Worm (Caenorhabditis elegans) whole organism, L1 larva: ENCODE results near the gene bmy-1.

Experiments
- C16A3.4 ChIP-seq: fragments of 150-350 bp; optimal IDR thresholded peaks from 2 replicates; lab custom pipeline; 2014; ENCODE audit warnings: missing biosample characterization, missing genetic modification characterization
- C34B4.2 ChIP-seq: sonication (generic microtip); optimal IDR thresholded peaks from 2 replicates; lab custom pipeline; 2017; ENCODE audit warnings: mild to moderate bottlenecking, missing genetic modification characterization, missing compliant biosample characterization
- F16B12.6 ChIP-seq: fragments of 150-350 bp; optimal IDR thresholded peaks from 2 replicates; lab custom pipeline; 2014; ENCODE audit warnings: missing biosample characterization, missing genetic modification characterization
- aha-1 ChIP-seq: fragments of 150-350 bp; optimal IDR thresholded peaks from 2 replicates; lab custom pipeline; 2014; ENCODE audit warnings: missing biosample characterization, missing genetic modification characterization
- ama-1 ChIP-seq: fragments of 150-350 bp; optimal IDR thresholded peaks from 2 replicates; lab custom pipeline; 2014
- blmp-1 ChIP-seq: fragments of 150-350 bp; optimal IDR thresholded peaks from 2 replicates; lab custom pipeline; 2014; ENCODE audit warnings: missing biosample characterization, missing genetic modification characterization
- ceh-88 ChIP-seq: fragments of 200-800 bp; sonication (Bioruptor generic); IDR thresholded peaks from 2 replicates; pipeline ENCODE4 v1.3.6; 2022; ENCODE audit warnings: missing genetic modification characterization, missing compliant biosample characterization
- efl-1 ChIP-seq, 4 experiments: fragments of 150-350 bp; optimal IDR thresholded peaks in 3 of 4; peaks in 1 of 4; 1 replicate in 1 of 4; 2 replicates in 3 of 4; lab custom pipeline; 2014; ENCODE audit warnings: missing biosample characterization in 2 of 4, missing genetic modification characterization in 2 of 4, missing genetic modification reagents in 2 of 4
- efl-3 ChIP-seq: fragments of 200-800 bp; sonication (Bioruptor generic); optimal IDR thresholded peaks from 2 replicates; lab custom pipeline; 2018; ENCODE audit warnings: mild to moderate bottlenecking, missing genetic modification characterization, missing compliant biosample characterization
- elt-2 ChIP-seq: sonication (generic microtip); optimal IDR thresholded peaks from 2 replicates; lab custom pipeline; 2016; ENCODE audit warnings: missing genetic modification characterization, mild to moderate bottlenecking, inconsistent platforms, missing compliant biosample characterization, missing genetic modification reagents
- ets-5 ChIP-seq: fragments of 200-800 bp; sonication (Bioruptor generic); IDR thresholded peaks from 2 replicates; pipeline ENCODE4 v1.3.6; 2022; ENCODE audit warnings: missing genetic modification characterization, missing compliant biosample characterization
- fkh-8 ChIP-seq: sonication (generic microtip); optimal IDR thresholded peaks from 2 replicates; lab custom pipeline; 2016; ENCODE audit warnings: mild to moderate bottlenecking, missing genetic modification characterization, missing compliant biosample characterization
- fos-1 ChIP-seq: fragments of 150-350 bp; optimal IDR thresholded peaks from 2 replicates; lab custom pipeline; 2014; ENCODE audit warnings: missing biosample characterization, missing genetic modification characterization
- grh-1 ChIP-seq: fragments of 200-800 bp; sonication (Bioruptor generic); IDR thresholded peaks from 2 replicates; pipeline ENCODE4 v1.3.6; 2022; ENCODE audit warnings: missing genetic modification reagents, missing genetic modification characterization, missing compliant biosample characterization
- hlh-4 ChIP-seq: sonication (generic microtip); optimal IDR thresholded peaks from 2 replicates; lab custom pipeline; 2016; ENCODE audit warnings: mild to moderate bottlenecking, missing genetic modification characterization, missing compliant biosample characterization
- hpl-2 ChIP-seq: fragments of 150-350 bp; optimal IDR thresholded peaks from 2 replicates; lab custom pipeline; 2014; ENCODE audit warnings: missing biosample characterization, missing genetic modification reagents, missing genetic modification characterization
- irx-1 ChIP-seq: sonication (generic microtip); optimal IDR thresholded peaks from 2 replicates; lab custom pipeline; 2016; ENCODE audit warnings: missing genetic modification characterization, missing compliant biosample characterization
- isw-1 ChIP-seq: fragments of 200-800 bp; sonication (Bioruptor generic); IDR thresholded peaks from 2 replicates; pipeline ENCODE4 v1.3.6; 2022; ENCODE audit warnings: missing genetic modification characterization, missing compliant biosample characterization
- lin-13 ChIP-seq: fragments of 150-350 bp; optimal IDR thresholded peaks from 2 replicates; lab custom pipeline; 2014; ENCODE audit warnings: missing biosample characterization, missing genetic modification reagents, missing genetic modification characterization
- lin-15B ChIP-seq: fragments of 150-350 bp; sonication (generic microtip); optimal IDR thresholded peaks from 3 replicates; lab custom pipeline; 2014; ENCODE audit warnings: missing biosample characterization, missing genetic modification characterization
- lsy-2 ChIP-seq, 2 experiments: fragments of 150-350 bp; optimal IDR thresholded peaks; 2 replicates each; lab custom pipeline; 2014; ENCODE audit warnings: missing biosample characterization in 2 of 2, missing genetic modification characterization in 2 of 2
- mdl-1 ChIP-seq, 2 experiments: fragments of 150-350 bp; optimal IDR thresholded peaks; 2 replicates each; lab custom pipeline; 2014 to 2017; ENCODE audit warnings: missing biosample characterization in 2 of 2, missing genetic modification characterization in 2 of 2, inconsistent platforms in 1 of 2
- mep-1 ChIP-seq: fragments of 150-350 bp; optimal IDR thresholded peaks from 2 replicates; lab custom pipeline; 2014; ENCODE audit warnings: missing biosample characterization, missing genetic modification characterization
- nhr-12 ChIP-seq: sonication (generic microtip); optimal IDR thresholded peaks from 2 replicates; lab custom pipeline; 2017; ENCODE audit warnings: missing biosample characterization, missing genetic modification characterization
- nhr-20 ChIP-seq: sonication (generic microtip); optimal IDR thresholded peaks from 2 replicates; lab custom pipeline; 2016; ENCODE audit warnings: mild to moderate bottlenecking, missing genetic modification characterization, missing compliant biosample characterization
- nhr-28 ChIP-seq: fragments of 150-350 bp; optimal IDR thresholded peaks from 2 replicates; lab custom pipeline; 2014; ENCODE audit warnings: missing biosample characterization, missing genetic modification characterization
- nhr-71 ChIP-seq: sonication (generic microtip); optimal IDR thresholded peaks from 2 replicates; lab custom pipeline; 2016; ENCODE audit warnings: mild to moderate bottlenecking, missing genetic modification characterization, moderate library complexity, missing compliant biosample characterization
- nhr-77 ChIP-seq: fragments of 150-350 bp; optimal IDR thresholded peaks from 2 replicates; lab custom pipeline; 2014; ENCODE audit warnings: missing biosample characterization, missing genetic modification characterization
- nhr-84 ChIP-seq: sonication (generic microtip); optimal IDR thresholded peaks from 2 replicates; lab custom pipeline; 2017; ENCODE audit warnings: missing biosample characterization, missing genetic modification characterization
- pax-3 ChIP-seq: fragments of 200-800 bp; sonication (Bioruptor generic); optimal IDR thresholded peaks from 2 replicates; lab custom pipeline; 2018; ENCODE audit warnings: mild to moderate bottlenecking, missing genetic modification characterization, moderate library complexity, missing compliant biosample characterization
- snpc-4 ChIP-seq: fragments of 150-350 bp; optimal IDR thresholded peaks from 2 replicates; lab custom pipeline; 2014; ENCODE audit warnings: missing biosample characterization, missing genetic modification characterization
- tbx-2 ChIP-seq: sonication (generic microtip); optimal IDR thresholded peaks from 2 replicates; lab custom pipeline; 2016; ENCODE audit warnings: missing genetic modification characterization, missing compliant biosample characterization
- tlp-1 ChIP-seq: fragments of 150-350 bp; optimal IDR thresholded peaks from 2 replicates; lab custom pipeline; 2014; ENCODE audit warnings: missing biosample characterization, missing genetic modification characterization
- unc-30 ChIP-seq: sonication (generic microtip); optimal IDR thresholded peaks from 2 replicates; lab custom pipeline; 2017; ENCODE audit warnings: missing biosample characterization, missing genetic modification characterization
- unc-98 ChIP-seq: fragments of 200-800 bp; sonication (Bioruptor generic); IDR thresholded peaks from 2 replicates; pipeline ENCODE4 v1.3.6; 2022; ENCODE audit warnings: missing genetic modification characterization, missing compliant biosample characterization
- vab-15 ChIP-seq: sonication (generic microtip); optimal IDR thresholded peaks from 2 replicates; lab custom pipeline; 2017; ENCODE audit warnings: missing genotype, mild to moderate bottlenecking, missing genetic modification characterization, missing compliant biosample characterization
- zip-4 ChIP-seq: fragments of 200-800 bp; sonication (Bioruptor generic); optimal IDR thresholded peaks from 2 replicates; lab custom pipeline; 2018; ENCODE audit warnings: mild to moderate bottlenecking, missing genetic modification characterization, moderate library complexity, missing compliant biosample characterization

bmy-1 gene

ce11 chrII:5373275-5374047 is 15.0 kb downstream of the bmy-1 start, which contains the start of the genes agt-2 and F09E5.3 (continued):
- peak; percentile 86 for TF ChIP-seq isw-1 (GFP tag; lab: Robert Waterston, UW)
- TF ChIP-seq ets-5 (GFP tag; lab: Robert Waterston, UW): no peak

DNA sequence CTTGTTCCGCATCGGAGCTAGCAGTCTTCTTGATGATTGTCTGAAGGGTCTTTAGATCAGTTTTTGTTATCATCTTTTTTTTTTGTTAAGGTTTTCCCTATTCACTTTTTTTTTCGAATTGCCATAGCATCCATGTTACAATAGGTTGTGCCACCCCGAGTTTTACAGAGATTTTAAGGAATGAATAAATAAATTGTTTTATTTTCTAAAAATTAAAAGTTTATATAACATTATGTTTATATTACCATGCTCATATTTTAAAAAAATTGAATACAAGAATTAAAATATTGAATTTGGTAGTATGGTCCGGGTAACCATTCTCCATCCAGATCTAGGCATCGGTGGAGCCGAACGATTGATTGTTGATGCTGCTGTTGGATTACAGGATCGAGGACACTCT is 16.5 kb downstream of the bmy-1 start, which contains the start of gene algn-2:
algn-2 (plus strand) TSS at position 301 of the 400 bp plus-strand sequence.
- no peak for TF ChIP-seq aha-1 (tag; lab: Kevin White, UChicago)
- TF ChIP-seq elt-2 (tag; lab: Kevin White, UChicago): peak; percentile 14
- TF ChIP-seq, all 84 proteins: peak for 1

DNA sequence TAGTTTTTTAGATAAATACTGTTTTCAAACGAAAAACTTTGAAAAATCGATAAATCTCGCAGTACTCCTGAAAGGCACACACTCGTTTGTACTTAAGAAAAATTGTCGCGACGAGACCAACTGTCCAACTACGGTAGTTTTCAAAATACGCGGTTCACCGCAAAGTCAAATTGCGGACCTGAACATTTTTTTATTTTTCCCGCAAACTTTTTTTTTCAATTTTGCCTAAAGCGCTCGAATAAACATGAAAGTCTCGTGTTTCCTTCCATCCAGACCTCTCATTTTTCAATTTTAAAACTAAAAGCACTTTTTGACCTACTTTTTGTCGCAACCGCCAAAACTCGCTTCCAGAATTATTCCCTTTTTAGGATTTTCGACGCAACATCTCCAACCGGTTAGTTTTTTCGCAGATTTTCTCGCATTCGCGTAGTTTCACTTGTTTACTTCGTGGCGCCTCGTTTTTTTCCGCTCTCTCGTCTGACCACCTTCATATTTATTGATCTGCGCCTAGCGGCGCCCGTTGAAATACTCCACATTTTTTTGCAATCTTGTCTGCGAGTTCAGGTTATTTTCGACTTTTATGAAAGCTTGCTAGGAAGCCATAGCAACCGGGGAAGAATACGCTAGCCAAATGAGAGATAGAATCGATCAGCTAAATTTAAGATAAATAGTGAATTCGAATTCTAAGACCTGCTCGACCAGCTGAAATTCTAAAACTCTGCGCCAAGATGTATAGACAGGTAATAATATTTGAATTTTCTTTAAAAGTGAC is 19.2 kb downstream of the bmy-1 start, which contains the start of gene prdx-2:
prdx-2 (plus strand) TSS at position 729 of the 772 bp plus-strand sequence.
- TF ChIP-seq nhr-71 (tag; lab: Kevin White, UChicago) (no peak), unc-98 (GFP tag; lab: Robert Waterston, UW) (no peak), elt-2 (tag; lab: Kevin White, UChicago) (no peak), zip-4 (GFP tag; lab: Kevin White, UChicago) (no peak), nhr-12 (no peak), lin-15B (no peak), grh-1 (GFP tag; lab: Robert Waterston, UW) (no peak), irx-1 (tag; lab: Kevin White, UChicago) (no peak), C34B4.2 (tag; lab: Kevin White, UChicago) (no peak), C16A3.4 (no peak), isw-1 (GFP tag; lab: Robert Waterston, UW) (no peak), fos-1 (tag; lab: Kevin White, UChicago) (no peak), efl-3 (GFP tag; lab: Kevin White, UChicago) (no peak), ceh-88 (GFP tag; lab: Robert Waterston, UW) (no peak), lsy-2 (tag; optimal IDR thresholded peaks at IDR 0.05; lab: Kevin White, UChicago) (peak in 1 of 2 experiments; percentile 47), F16B12.6 (tag; lab: Kevin White, UChicago) (no peak), mep-1 (tag; lab: Kevin White, UChicago) (no peak), vab-15 (tag; lab: Kevin White, UChicago) (no peak), lin-13 (GFP tag; lab: Kevin White, UChicago) (no peak), nhr-28 (tag; lab: Kevin White, UChicago) (no peak), unc-30 (tag; lab: Kevin White, UChicago) (no peak), pax-3 (tag; lab: Kevin White, UChicago) (no peak), ama-1 (lab: Kevin White, UChicago) (no peak), efl-1 (optimal IDR thresholded peaks at IDR 0.05; lab: Kevin White, UChicago) (no peak), efl-1 (GFP tag; optimal IDR thresholded peaks at IDR 0.05 in 1 of 2; lab: Kevin White, UChicago) (peak in 1 of 2 experiments; percentile 40), nhr-20 (tag; lab: Kevin White, UChicago) (no peak), snpc-4 (tag; lab: Kevin White, UChicago) (no peak), tbx-2 (tag; lab: Kevin White, UChicago) (no peak), mdl-1 (tag; optimal IDR thresholded peaks at IDR 0.05; lab: Kevin White, UChicago) (no peak), tlp-1 (tag; lab: Kevin White, UChicago) (no peak), nhr-77 (tag; lab: Kevin White, UChicago) (no peak), hpl-2 (no peak), blmp-1 (tag; lab: Kevin White, UChicago) (peak; percentile 88), fkh-8 (tag; lab: Kevin White, UChicago) (peak; percentile 18), nhr-84 (tag; lab: Kevin White, UChicago) (no peak), hlh-4 (tag; lab: Kevin White, UChicago) (no peak)
